Fruit fly (Drosophila melanogaster): ENCODE measurements around the gene CG2100.

Gene CG2100

DNA sequence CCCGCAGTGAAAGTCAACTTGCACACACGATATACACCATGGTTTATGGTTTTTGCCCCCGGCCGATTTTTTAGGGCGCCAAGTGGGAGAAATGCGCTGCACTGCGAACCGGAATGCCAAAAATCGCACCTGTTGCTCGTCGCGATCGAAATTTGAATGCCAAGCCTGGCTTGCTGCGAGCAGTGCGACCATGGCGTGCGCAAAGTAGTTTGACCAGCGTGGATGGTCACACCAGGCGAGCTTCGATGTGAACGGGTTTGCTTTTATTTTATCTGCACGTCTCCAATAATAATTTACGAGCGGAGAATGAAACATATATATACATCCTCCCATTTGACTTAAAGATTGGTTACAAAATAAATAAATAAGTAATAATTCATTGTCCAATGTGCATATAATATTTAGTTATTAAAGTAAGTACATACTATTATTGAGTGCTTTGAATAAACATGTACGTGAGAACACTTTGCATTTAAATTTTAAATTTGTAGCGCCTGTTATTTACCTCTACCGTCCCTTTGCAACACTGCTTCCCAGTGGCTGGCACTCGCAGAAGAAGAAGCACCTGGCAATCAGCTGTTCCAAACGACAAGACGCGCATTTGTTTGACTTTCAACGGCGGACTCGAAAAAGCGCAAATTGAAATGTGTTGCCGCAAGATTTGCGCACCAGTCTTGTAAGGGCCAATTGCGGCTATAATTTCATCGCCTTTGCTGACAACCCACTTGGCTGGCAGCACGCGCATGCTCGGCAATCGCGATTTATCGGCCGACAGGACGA is 50.7 kb downstream of the CG2100 start, which contains the start of the genes Rab23 and plx (continued):
- TF ChIP-seq btn (GFP tag; optimal IDR thresholded peaks at IDR 0.05): no peak
- no peak for TF ChIP-seq CG11696 (GFP tag; IDR thresholded peaks at IDR 0.05)
- peak; percentile 1 for TF ChIP-seq kni (GFP tag; optimal IDR thresholded peaks at IDR 0.05)
- TF ChIP-seq Trl (optimal IDR thresholded peaks at IDR 0.05): no peak
- peak; percentile 19 for TF ChIP-seq Trl (GFP tag; optimal IDR thresholded peaks at IDR 0.05)
- TF ChIP-seq dmrt11E (tag; optimal IDR thresholded peaks at IDR 0.05): peak; percentile 8
- no peak for TF ChIP-seq bab2 (GFP tag; optimal IDR thresholded peaks at IDR 0.05)
- no peak for TF ChIP-seq gsb-n (tag; optimal IDR thresholded peaks at IDR 0.05)
- peak; percentile 7 for TF ChIP-seq Antp (GFP tag; optimal IDR thresholded peaks at IDR 0.05)
- no peak for TF ChIP-seq CG12219 (GFP tag; optimal IDR thresholded peaks at IDR 0.05)
- peak; percentile 37 for TF ChIP-seq lilli (GFP tag; optimal IDR thresholded peaks at IDR 0.05)
- peak; percentile 5 for TF ChIP-seq YL-1 (GFP tag; optimal IDR thresholded peaks at IDR 0.05)
- peak; percentile 98 for TF ChIP-seq CG10267 (tag; optimal IDR thresholded peaks at IDR 0.05)
- no peak for TF ChIP-seq CG17829 (tag; optimal IDR thresholded peaks at IDR 0.05)
- TF ChIP-seq Bdp1 (GFP tag; optimal IDR thresholded peaks at IDR 0.05): no peak
- TF ChIP-seq CG14965 (GFP tag; optimal IDR thresholded peaks at IDR 0.05; ENCODE audit: borderline replicate concordance): no peak
- peak; percentile 93 for TF ChIP-seq Myb (GFP tag; optimal IDR thresholded peaks at IDR 0.05)
- no peak for TF ChIP-seq Sry-β (GFP tag; optimal IDR thresholded peaks at IDR 0.05)
- no peak for TF ChIP-seq CG3726 (GFP tag; IDR thresholded peaks at IDR 0.05)
- no peak for TF ChIP-seq Hr39 (optimal IDR thresholded peaks at IDR 0.05)
- no peak for TF ChIP-seq Lim3 (GFP tag; IDR thresholded peaks at IDR 0.05)
- TF ChIP-seq CG11504 (tag; optimal IDR thresholded peaks at IDR 0.05): peak; percentile 33
- no peak for TF ChIP-seq Nf-YA (GFP tag; IDR thresholded peaks at IDR 0.05)
- TF ChIP-seq seq (GFP tag; IDR thresholded peaks at IDR 0.05): peak; percentile 16; the same call in 1 of the 2 replicates
- no peak for TF ChIP-seq Xrp1 (GFP tag; IDR thresholded peaks at IDR 0.05)
- peak; percentile 76 for TF ChIP-seq Ets65A (GFP tag)
- no peak for TF ChIP-seq CG6254 (GFP tag; optimal IDR thresholded peaks at IDR 0.05)
- no peak for TF ChIP-seq pros (GFP tag; optimal IDR thresholded peaks at IDR 0.05)
- TF ChIP-seq lola (GFP tag; optimal IDR thresholded peaks at IDR 0.05): no peak
- TF ChIP-seq Optix (GFP tag; IDR thresholded peaks at IDR 0.05): no peak
- peak; percentile 13 for TF ChIP-seq bcd (GFP tag; optimal IDR thresholded peaks at IDR 0.05)
- peak; percentile 79 for TF ChIP-seq CG3847 (GFP tag; IDR thresholded peaks at IDR 0.05)
- TF ChIP-seq CG17385 (GFP tag; optimal IDR thresholded peaks at IDR 0.05): peak; percentile 99
- TF ChIP-seq lbe (GFP tag; optimal IDR thresholded peaks at IDR 0.05): no peak
- no peak for TF ChIP-seq grn (GFP tag; optimal IDR thresholded peaks at IDR 0.05)
- peak; percentile 49 for TF ChIP-seq CoRest (tag; optimal IDR thresholded peaks at IDR 0.05)
- TF ChIP-seq Rfx (GFP tag; IDR thresholded peaks at IDR 0.05): peak; percentile 11; the same call in 1 of the 2 replicates
- peak; percentile 62 for TF ChIP-seq CG15514 (GFP tag; optimal IDR thresholded peaks at IDR 0.05)
- peak in 1 of 2 experiments; percentile 20 for TF ChIP-seq Eip74EF (GFP tag; optimal IDR thresholded peaks at IDR 0.05)
- peak; percentile 40 for TF ChIP-seq ERR (GFP tag; optimal IDR thresholded peaks at IDR 0.05)
- no peak for TF ChIP-seq crol (GFP tag; IDR thresholded peaks at IDR 0.05)
- TF ChIP-seq esg (GFP tag; conservative IDR thresholded peaks at IDR 0.05): no peak
- peak; percentile 18 for TF ChIP-seq CG12299 (tag; optimal IDR thresholded peaks at IDR 0.05)
- TF ChIP-seq CG34422 (GFP tag; IDR thresholded peaks at IDR 0.05): no peak
- 0 out of 3 replicates have a peak, but pooled peaks have one; percentile 25 for TF ChIP-seq CG16813 (GFP tag; IDR thresholded peaks at IDR 0.05; ENCODE audit: partially characterized antibody)
- no peak for TF ChIP-seq vnd (GFP tag; IDR thresholded peaks at IDR 0.05; ENCODE audit: partially characterized antibody)
- TF ChIP-seq unc-4 (GFP tag; IDR thresholded peaks at IDR 0.05; ENCODE audit: partially characterized antibody): peak; percentile 47; the same call in 1 of the 2 replicates
- no peak for TF ChIP-seq CG15479 (GFP tag; optimal IDR thresholded peaks at IDR 0.05)
- peak; percentile 33; the same call in 1 of the 2 replicates for TF ChIP-seq Bgb (GFP tag; IDR thresholded peaks at IDR 0.05; ENCODE audit: partially characterized antibody)

All from whole organism, embryonic.